Worm (Caenorhabditis elegans) whole organism, late embryonic: ENCODE results near the gene F57E7.2.

ENCODE experiments used
- C08G9.2 ChIP-seq: sonication (generic microtip); optimal IDR thresholded peaks from 2 replicates; lab custom pipeline; 2016; ENCODE audit warnings: mild to moderate bottlenecking, missing genetic modification characterization, moderate library complexity, missing compliant biosample characterization
- C38D4.7 ChIP-seq: fragments of 200-800 bp; sonication (Bioruptor generic); optimal IDR thresholded peaks from 2 replicates; lab custom pipeline; 2018; ENCODE audit warnings: mild to moderate bottlenecking, missing genetic modification characterization, moderate library complexity, missing compliant biosample characterization
- K02D7.2 ChIP-seq: sonication (generic microtip); optimal IDR thresholded peaks from 2 replicates; lab custom pipeline; 2017; ENCODE audit warnings: mild to moderate bottlenecking, missing genetic modification characterization, missing compliant biosample characterization
- T23F11.4 ChIP-seq: fragments of 200-800 bp; sonication (Bioruptor generic); optimal IDR thresholded peaks from 2 replicates; lab custom pipeline; 2018; ENCODE audit warnings: mild to moderate bottlenecking, missing genetic modification characterization, missing compliant biosample characterization
- ceh-14 ChIP-seq: sonication (generic microtip); optimal IDR thresholded peaks from 2 replicates; lab custom pipeline; 2016; ENCODE audit warnings: missing genotype, missing genetic modification characterization, missing compliant biosample characterization
- ceh-19 ChIP-seq: fragments of 200-800 bp; sonication (Bioruptor generic); optimal IDR thresholded peaks from 2 replicates; lab custom pipeline; 2018; ENCODE audit warnings: mild to moderate bottlenecking, missing genetic modification characterization, missing compliant biosample characterization
- ceh-2 ChIP-seq: sonication (generic microtip); optimal IDR thresholded peaks from 2 replicates; lab custom pipeline; 2016; ENCODE audit warnings: missing genotype, missing genetic modification characterization, missing compliant biosample characterization
- ceh-24 ChIP-seq: sonication (generic microtip); optimal IDR thresholded peaks from 2 replicates; lab custom pipeline; 2016; ENCODE audit warnings: mild to moderate bottlenecking, missing genetic modification characterization, missing compliant biosample characterization
- ceh-30 ChIP-seq: fragments of 150-350 bp; optimal IDR thresholded peaks from 2 replicates; lab custom pipeline; 2014; ENCODE audit warnings: missing biosample characterization, missing genetic modification characterization
- ceh-34 ChIP-seq: sonication (generic microtip); optimal IDR thresholded peaks from 2 replicates; lab custom pipeline; 2016; ENCODE audit warnings: mild to moderate bottlenecking, missing genetic modification characterization, missing compliant biosample characterization
- ceh-45 ChIP-seq: fragments of 200-800 bp; sonication (Bioruptor generic); IDR thresholded peaks from 2 replicates; pipeline ENCODE4 v1.3.6; 2022; ENCODE audit warnings: missing genetic modification reagents, missing genetic modification characterization, missing compliant biosample characterization
- ceh-6 ChIP-seq: fragments of 200-800 bp; sonication (Bioruptor generic); optimal IDR thresholded peaks from 2 replicates; lab custom pipeline; 2018; ENCODE audit warnings: mild to moderate bottlenecking, missing genetic modification characterization, missing compliant biosample characterization
- che-1 ChIP-seq: sonication (generic microtip); optimal IDR thresholded peaks from 2 replicates; lab custom pipeline; 2016; ENCODE audit warnings: mild to moderate bottlenecking, missing genetic modification characterization, missing compliant biosample characterization
- dmd-4 ChIP-seq: sonication (generic microtip); optimal IDR thresholded peaks from 2 replicates; lab custom pipeline; 2016; ENCODE audit warnings: borderline replicate concordance, missing genetic modification characterization, missing compliant biosample characterization
- dve-1 ChIP-seq: sonication (generic microtip); optimal IDR thresholded peaks from 2 replicates; lab custom pipeline; 2017; ENCODE audit warnings: antibody characterized with exemption, mild to moderate bottlenecking, missing genetic modification characterization, missing compliant biosample characterization
- elt-2 ChIP-seq: sonication (generic microtip); optimal IDR thresholded peaks from 2 replicates; lab custom pipeline; 2016; ENCODE audit warnings: missing genetic modification reagents, missing genetic modification characterization, missing compliant biosample characterization
- elt-4 ChIP-seq: sonication (generic microtip); optimal IDR thresholded peaks from 2 replicates; lab custom pipeline; 2016; ENCODE audit warnings: missing genetic modification characterization, missing compliant biosample characterization
- ets-4 ChIP-seq: sonication (generic microtip); optimal IDR thresholded peaks from 2 replicates; lab custom pipeline; 2016; ENCODE audit warnings: missing genetic modification characterization, missing compliant biosample characterization
- eyg-1 ChIP-seq: sonication (generic microtip); optimal IDR thresholded peaks from 2 replicates; lab custom pipeline; 2016; ENCODE audit warnings: missing genotype, missing genetic modification characterization, missing compliant biosample characterization
- fkh-6 ChIP-seq: sonication (generic microtip); optimal IDR thresholded peaks from 2 replicates; lab custom pipeline; 2016; ENCODE audit warnings: missing genetic modification characterization, missing compliant biosample characterization
- hlh-30 ChIP-seq: sonication (generic microtip); optimal IDR thresholded peaks from 2 replicates; lab custom pipeline; 2017; ENCODE audit warnings: antibody characterized with exemption, missing genetic modification characterization, missing compliant biosample characterization; ENCODE audit not compliant: insufficient read depth
- lin-11 ChIP-seq: fragments of 200-800 bp; sonication (Bioruptor generic); optimal IDR thresholded peaks from 2 replicates; lab custom pipeline; 2018; ENCODE audit warnings: mild to moderate bottlenecking, missing genetic modification characterization, missing compliant biosample characterization
- mec-3 ChIP-seq: sonication (generic microtip); optimal IDR thresholded peaks from 2 replicates; lab custom pipeline; 2016; ENCODE audit warnings: borderline replicate concordance, missing genetic modification characterization, missing compliant biosample characterization
- nfya-1 ChIP-seq: sonication (generic microtip); optimal IDR thresholded peaks from 2 replicates; lab custom pipeline; 2017; ENCODE audit warnings: missing genetic modification characterization, mild to moderate bottlenecking, missing compliant biosample characterization, antibody characterized with exemption, moderate library complexity
- pha-2 ChIP-seq: sonication (generic microtip); optimal IDR thresholded peaks from 2 replicates; lab custom pipeline; 2017; ENCODE audit warnings: mild to moderate bottlenecking, missing genetic modification characterization, missing compliant biosample characterization
- pqm-1 ChIP-seq: sonication (generic microtip); optimal IDR thresholded peaks from 2 replicates; lab custom pipeline; 2016; ENCODE audit warnings: missing genetic modification characterization, missing compliant biosample characterization
- pros-1 ChIP-seq: fragments of 150-350 bp; optimal IDR thresholded peaks from 2 replicates; lab custom pipeline; 2014; ENCODE audit warnings: missing biosample characterization, missing genetic modification reagents, missing genetic modification characterization
- rnt-1 ChIP-seq: sonication (generic microtip); optimal IDR thresholded peaks from 2 replicates; lab custom pipeline; 2016; ENCODE audit warnings: missing genetic modification characterization, missing compliant biosample characterization
- sdc-2 ChIP-seq: sonication (generic microtip); optimal IDR thresholded peaks from 2 replicates; lab custom pipeline; 2016; ENCODE audit warnings: missing genotype, missing genetic modification characterization, missing compliant biosample characterization
- sox-4 ChIP-seq: sonication (generic microtip); optimal IDR thresholded peaks from 2 replicates; lab custom pipeline; 2017; ENCODE audit warnings: mild to moderate bottlenecking, missing genetic modification characterization, inconsistent platforms, missing compliant biosample characterization
- tbx-2 ChIP-seq: sonication (generic microtip); optimal IDR thresholded peaks from 2 replicates; lab custom pipeline; 2016; ENCODE audit warnings: missing genetic modification characterization, missing compliant biosample characterization
- ttx-3 ChIP-seq: sonication (generic microtip); optimal IDR thresholded peaks from 2 replicates; lab custom pipeline; 2016; ENCODE audit warnings: missing genetic modification reagents, missing genetic modification characterization, missing compliant biosample characterization
- unc-3 ChIP-seq, 2 experiments: fragments of 200-800 bp in 1 of 2; sonication (Bioruptor generic) in 1 of 2; sonication (generic microtip) in 1 of 2; conservative IDR thresholded peaks in 1 of 2; optimal IDR thresholded peaks in 1 of 2; 2 replicates each; pipeline versions ENCODE4 v1.3.6 to Lab custom; 2016 to 2022; ENCODE audit warnings: missing compliant biosample characterization in 2 of 2, missing genetic modification characterization in 2 of 2, missing genetic modification reagents in 1 of 2
- unc-55 ChIP-seq: sonication (generic microtip); optimal IDR thresholded peaks from 2 replicates; lab custom pipeline; 2017; ENCODE audit warnings: missing biosample characterization, missing genetic modification reagents, missing genetic modification characterization
- unc-86 ChIP-seq: sonication (generic microtip); optimal IDR thresholded peaks from 2 replicates; lab custom pipeline; 2016; ENCODE audit warnings: missing genetic modification characterization, missing compliant biosample characterization

The F57E7.2 gene

DNA sequence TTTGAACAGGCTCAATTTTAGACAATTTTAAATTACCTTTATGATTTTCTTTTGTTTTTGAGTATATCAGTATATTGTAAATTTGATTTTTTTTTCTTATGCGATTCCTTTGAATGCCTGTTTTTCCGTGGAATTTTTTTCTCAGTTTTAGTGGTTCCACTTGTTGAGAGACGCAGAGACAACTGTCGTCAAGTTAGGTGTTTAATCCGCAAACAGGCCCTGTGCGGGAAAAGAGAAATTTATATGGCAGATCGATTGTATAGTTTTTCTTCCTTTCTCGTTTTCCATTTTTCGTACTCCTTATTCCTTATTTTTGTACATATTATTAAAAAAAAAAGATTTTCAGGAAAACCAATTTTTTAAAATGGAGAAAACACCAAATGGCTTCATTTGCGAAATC is 16.1 kb upstream of the F57E7.2 start, which contains the start of gene F36D3.1:
Gene F36D3.1, plus strand, starts transcription at position 347 of the 400 bp plus-strand sequence.
- TF ChIP-seq hlh-30 (tag; lab: Kevin White, UChicago): no peak
- TF ChIP-seq nfya-1: peak; percentile 37

DNA sequence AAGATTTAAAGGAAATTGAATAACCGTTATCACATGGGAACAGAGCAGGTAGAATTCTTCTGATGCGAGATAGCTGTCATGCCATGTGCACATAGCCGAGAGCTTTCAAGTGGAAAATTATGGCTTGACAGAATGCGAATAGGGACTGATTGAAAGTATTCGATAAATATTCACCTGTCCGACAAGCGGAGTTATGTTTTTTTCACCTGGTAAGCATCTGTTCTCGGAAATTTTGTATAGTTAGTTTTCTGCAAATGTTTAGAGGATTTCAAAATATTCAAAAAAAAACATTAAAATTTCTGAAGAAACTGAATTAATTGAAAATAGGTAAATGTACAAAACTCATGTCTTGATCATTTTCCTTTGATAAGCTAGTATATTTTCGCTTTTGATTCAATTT is 14.6 kb upstream of the F57E7.2 start, which contains the start of gene srh-136:
Gene srh-136, minus strand, starts transcription at position 93 of the 400 bp plus-strand sequence.
- TF ChIP-seq elt-2 (tag; lab: Kevin White, UChicago): no peak
- TF ChIP-seq ceh-24 (tag; lab: Kevin White, UChicago): no peak
- TF ChIP-seq nfya-1: no peak
- no peak for TF ChIP-seq T23F11.4 (GFP tag; lab: Kevin White, UChicago)
- no peak for TF ChIP-seq unc-3 (GFP tag; conservative IDR thresholded peaks at IDR 0.05; lab: Robert Waterston, UW)
- TF ChIP-seq unc-3 (tag; optimal IDR thresholded peaks at IDR 0.05; lab: Kevin White, UChicago): no peak
- TF ChIP-seq ceh-6 (GFP tag; lab: Kevin White, UChicago): no peak

DNA sequence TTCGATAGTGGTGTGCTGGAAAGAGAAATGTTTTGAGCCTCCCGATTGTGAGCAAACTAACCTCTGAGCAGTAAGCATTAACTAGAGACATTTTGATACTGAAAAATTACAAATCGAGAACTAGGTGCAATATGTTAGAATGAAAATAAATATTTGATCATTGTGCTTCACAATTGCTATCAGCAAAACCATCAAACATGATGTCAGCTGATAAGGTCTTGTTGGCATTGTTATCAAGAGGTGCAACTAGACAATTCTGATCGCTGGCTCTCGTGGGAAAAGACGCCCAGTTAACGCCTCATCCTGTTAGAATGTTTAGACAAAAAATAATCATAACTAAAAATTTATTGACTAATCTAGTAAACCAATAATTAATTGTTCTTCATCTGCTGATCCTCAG is 11.4 kb upstream of the F57E7.2 start, which contains the start of gene comt-2:
Gene comt-2, minus strand, starts transcription at position 131 of the 400 bp plus-strand sequence.
- TF ChIP-seq nfya-1: no peak
- peak; percentile 88 for TF ChIP-seq elt-2 (tag; lab: Kevin White, UChicago)
- TF ChIP-seq, all 69 proteins: peak for 1

DNA sequence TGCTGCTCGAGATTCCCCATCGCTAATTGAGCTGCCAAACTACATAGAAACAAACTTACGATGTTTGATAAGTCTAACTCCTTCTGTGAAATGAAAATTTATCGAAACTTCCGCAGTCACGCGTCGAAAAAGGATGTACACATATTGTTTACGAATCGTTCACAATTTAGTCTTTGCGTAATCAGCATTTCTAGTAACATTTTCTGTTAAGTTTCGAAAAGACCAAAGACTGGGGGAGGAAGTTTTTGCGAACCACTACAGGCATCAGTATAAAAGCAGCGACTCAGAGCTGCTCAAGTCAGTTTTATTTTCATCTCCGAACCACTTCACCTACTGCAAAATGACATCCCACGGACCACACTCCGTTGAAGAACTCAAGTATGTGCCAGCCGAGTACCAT is 5.2 kb upstream of the F57E7.2 start, which contains the start of gene sqst-4:
Gene sqst-4, plus strand, starts transcription at position 301 of the 400 bp plus-strand sequence.
- no peak for TF ChIP-seq fkh-6 (tag; lab: Kevin White, UChicago)

DNA sequence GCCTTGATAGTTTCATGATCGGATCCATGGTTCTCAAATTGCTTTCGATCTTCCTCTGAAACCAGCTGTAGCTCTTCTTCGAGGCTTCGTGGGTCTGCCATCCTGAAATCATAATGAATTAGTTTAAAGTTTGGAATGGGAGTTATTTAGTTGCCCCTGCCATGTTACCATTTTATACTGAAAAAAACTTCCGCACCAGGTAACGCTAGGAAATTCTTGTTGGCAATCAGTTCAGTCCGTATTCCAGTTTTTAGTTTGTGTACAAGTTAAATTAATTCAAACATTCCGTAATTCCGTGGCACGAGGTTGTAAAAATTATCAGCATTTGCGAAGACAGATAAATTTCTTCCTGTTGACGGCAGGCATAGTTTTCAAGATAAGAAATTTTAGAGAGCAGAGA is 4.5 kb upstream of the F57E7.2 start, which contains the start of gene Y32B12A.5:
Gene Y32B12A.5, minus strand, starts transcription at position 101 of the 400 bp plus-strand sequence.
- TF ChIP-seq elt-4 (no peak), ceh-45 (GFP tag; lab: Robert Waterston, UW) (no peak)

DNA sequence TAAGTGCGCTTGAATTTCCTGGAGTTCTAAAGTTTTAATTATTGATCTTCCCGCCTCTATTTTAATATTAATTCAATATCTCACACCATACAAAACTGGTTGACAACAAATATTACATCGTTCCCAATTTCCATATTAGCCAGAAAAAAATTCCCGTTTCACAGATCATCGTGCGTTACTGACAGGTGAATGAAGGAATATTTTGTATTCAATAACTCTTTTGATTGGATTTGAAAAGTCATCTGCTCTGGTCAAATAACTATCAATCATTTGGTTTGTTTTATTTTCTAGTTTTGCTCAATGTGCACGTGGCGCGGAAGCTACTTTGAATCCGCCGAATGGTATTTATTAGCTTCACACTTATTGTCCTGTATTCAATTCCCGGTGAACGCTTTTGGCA is 737 bp upstream of the F57E7.2 start, which contains the start of gene srh-139:
Gene srh-139, plus strand, starts transcription at position 301 of the 400 bp plus-strand sequence.
- TF ChIP-seq eyg-1 (no peak), ceh-2 (tag; lab: Kevin White, UChicago) (no peak), T23F11.4 (GFP tag; lab: Kevin White, UChicago) (no peak), sdc-2 (tag; lab: Kevin White, UChicago) (no peak), pqm-1 (no peak), pha-2 (tag; lab: Kevin White, UChicago) (no peak), unc-86 (tag; lab: Kevin White, UChicago) (no peak), unc-55 (GFP tag; lab: Kevin White, UChicago) (no peak), C38D4.7 (GFP tag; lab: Kevin White, UChicago) (no peak), ets-4 (no peak), ceh-34 (tag; lab: Kevin White, UChicago) (no peak), fkh-6 (tag; lab: Kevin White, UChicago) (no peak), C08G9.2 (tag; lab: Kevin White, UChicago) (no peak), sox-4 (tag; lab: Kevin White, UChicago) (no peak), mec-3 (tag; lab: Kevin White, UChicago) (no peak)

DNA sequence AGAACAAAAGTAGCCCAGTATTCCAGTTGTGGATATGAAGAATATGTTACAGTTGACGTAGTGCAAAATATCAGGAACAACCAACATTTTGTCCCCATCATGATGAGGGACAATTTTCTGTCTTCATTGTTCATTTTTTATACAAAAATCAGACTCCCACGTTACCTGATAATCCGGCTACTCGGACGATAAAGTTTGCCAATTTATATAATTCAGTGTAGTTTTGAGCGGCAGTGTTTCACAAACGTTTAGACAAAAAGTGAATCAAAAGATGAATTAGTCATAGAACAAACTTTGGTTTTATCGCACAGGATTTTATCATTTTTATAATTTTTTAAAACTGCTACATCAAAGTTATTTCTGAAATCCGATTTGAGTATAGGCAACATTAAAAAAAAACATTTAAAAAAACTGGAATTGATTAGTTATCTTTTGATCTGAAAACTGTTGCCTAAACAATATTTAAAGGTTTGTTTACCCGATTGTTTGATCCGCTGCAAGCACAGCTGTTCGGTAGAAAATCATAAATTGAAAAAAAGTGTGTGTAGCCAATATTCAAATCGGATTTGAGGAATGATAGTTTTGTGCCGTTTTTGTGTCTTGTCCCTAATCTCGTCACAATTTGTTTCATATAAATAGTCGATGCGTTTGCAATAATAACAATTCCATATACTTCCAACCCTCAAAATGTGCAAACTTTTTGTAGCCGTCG is 1.9 kb downstream of the F57E7.2 start, which contains the start of the genes F57E7.4 and spig-6:
Gene F57E7.4, minus strand, starts transcription at position 101 of the 712 bp plus-strand sequence.
Gene spig-6, plus strand, starts transcription at position 662 of the 712 bp plus-strand sequence.
- TF ChIP-seq pqm-1 (no peak), ttx-3 (no peak), rnt-1 (no peak), pros-1 (no peak), K02D7.2 (tag; lab: Kevin White, UChicago) (no peak), dmd-4 (tag; lab: Kevin White, UChicago) (no peak), lin-11 (tag; lab: Kevin White, UChicago) (no peak), ceh-30 (no peak), dve-1 (tag; lab: Kevin White, UChicago) (no peak), che-1 (tag; lab: Kevin White, UChicago) (no peak), ceh-14 (tag; lab: Kevin White, UChicago) (no peak), ceh-24 (tag; lab: Kevin White, UChicago) (no peak), elt-2 (tag; lab: Kevin White, UChicago) (no peak), ceh-2 (tag; lab: Kevin White, UChicago) (no peak), C08G9.2 (tag; lab: Kevin White, UChicago) (no peak), tbx-2 (tag; lab: Kevin White, UChicago) (no peak), hlh-30 (tag; lab: Kevin White, UChicago) (no peak), unc-3 (GFP tag; conservative IDR thresholded peaks at IDR 0.05; lab: Robert Waterston, UW) (no peak), unc-3 (tag; optimal IDR thresholded peaks at IDR 0.05; lab: Kevin White, UChicago) (no peak), ceh-34 (tag; lab: Kevin White, UChicago) (no peak), ceh-19 (no peak)
